Worm (Caenorhabditis elegans): ENCODE data around the gene timm-17B.1.
A peak's percentile ranks its signal among the peaks of the same experiment; 100 is the strongest.

Gene timm-17B.1

DNA sequence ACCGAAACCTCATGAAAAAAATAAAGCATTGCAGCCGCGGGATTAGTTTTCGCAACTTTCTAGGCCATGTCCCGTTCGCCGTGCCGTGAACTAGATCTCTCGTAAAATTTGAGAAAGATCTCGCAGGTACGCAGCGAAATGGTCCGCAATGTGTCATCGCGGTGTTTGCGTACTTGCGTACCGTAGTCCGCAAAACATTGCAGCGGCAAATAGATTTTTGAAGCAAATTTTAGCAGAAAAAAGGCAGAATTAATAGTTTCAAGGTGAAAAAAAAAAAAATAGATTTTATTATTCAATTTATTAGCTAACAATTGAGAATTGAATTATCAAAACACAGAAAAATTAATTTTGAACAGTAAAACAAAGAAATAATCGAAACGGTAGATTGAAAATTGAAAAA is 17.4 kb downstream of the timm-17B.1 start (continued):
- TF ChIP-seq lin-15B (tag; optimal IDR thresholded peaks at IDR 0.05) (peak; percentile 61), tbx-2 (tag; optimal IDR thresholded peaks at IDR 0.05) (peak; percentile 92), lin-13 (GFP tag; optimal IDR thresholded peaks at IDR 0.05) (peak; percentile 39), grh-1 (GFP tag; IDR thresholded peaks at IDR 0.05) (peak; percentile 99), nhr-47 (tag; optimal IDR thresholded peaks at IDR 0.05) (peak; percentile 98), fkh-10 (GFP tag; optimal IDR thresholded peaks at IDR 0.05) (peak; percentile 4), ceh-90 (tag; optimal IDR thresholded peaks at IDR 0.05) (peak; percentile 64), lir-3 (tag; optimal IDR thresholded peaks at IDR 0.05; ENCODE audit: poor library complexity) (peak; percentile 84), ceh-88 (GFP tag; IDR thresholded peaks at IDR 0.05) (peak; percentile 100), nhr-11 (tag; optimal IDR thresholded peaks at IDR 0.05) (peak; percentile 28), lsy-2 (tag; optimal IDR thresholded peaks at IDR 0.05) (peak; percentile 97 to 98), nhr-85 (tag) (peak; percentile 95), ztf-4 (tag; optimal IDR thresholded peaks at IDR 0.05) (peak; percentile 7), jun-1 (tag; optimal IDR thresholded peaks at IDR 0.05) (peak; percentile 64), unc-86 (tag; optimal IDR thresholded peaks at IDR 0.05) (peak; percentile 89), elt-2 (tag; optimal IDR thresholded peaks at IDR 0.05) (peak; percentile 51), pax-3 (tag; optimal IDR thresholded peaks at IDR 0.05) (peak; percentile 89), zip-4 (GFP tag; optimal IDR thresholded peaks at IDR 0.05) (peak; percentile 56), unc-98 (GFP tag; IDR thresholded peaks at IDR 0.05) (peak; percentile 99), nhr-20 (tag; optimal IDR thresholded peaks at IDR 0.05) (peak; percentile 93), dpl-1 (GFP tag; optimal IDR thresholded peaks at IDR 0.05) (peak; percentile 58 to 73 (median 73)), vab-15 (tag; optimal IDR thresholded peaks at IDR 0.05) (peak; percentile 32), fkh-4 (tag; optimal IDR thresholded peaks at IDR 0.05; ENCODE audit: borderline replicate concordance) (peak; percentile 82), F16B12.6 (tag; optimal IDR thresholded peaks at IDR 0.05) (peak; percentile 74)

- peak; percentile 49 for TF ChIP-seq lin-15B (tag; optimal IDR thresholded peaks at IDR 0.05)
- TF ChIP-seq ztf-11 (tag; optimal IDR thresholded peaks at IDR 0.05): peak in 1 of 2 experiments; percentile 74
- peak; percentile 68 for TF ChIP-seq egl-13 (tag; optimal IDR thresholded peaks at IDR 0.05)
- TF ChIP-seq ets-5 (GFP tag; IDR thresholded peaks at IDR 0.05): peak; percentile 99
- TF ChIP-seq elt-2 (tag; optimal IDR thresholded peaks at IDR 0.05): peak; percentile 53
- TF ChIP-seq ceh-90 (tag; optimal IDR thresholded peaks at IDR 0.05): peak; percentile 66
- TF ChIP-seq lin-13 (GFP tag; optimal IDR thresholded peaks at IDR 0.05): peak; percentile 1
- peak; percentile 47 for TF ChIP-seq rnt-1 (tag; optimal IDR thresholded peaks at IDR 0.05)
- TF ChIP-seq C16A3.4 (tag; optimal IDR thresholded peaks at IDR 0.05): peak; percentile 3
- TF ChIP-seq ceh-88 (GFP tag; IDR thresholded peaks at IDR 0.05): peak; percentile 99
- TF ChIP-seq mep-1 (tag; optimal IDR thresholded peaks at IDR 0.05): peak; percentile 5
- TF ChIP-seq swsn-7 (tag; optimal IDR thresholded peaks at IDR 0.05): peak; percentile 86
- peak; percentile 20 for TF ChIP-seq C34B4.2 (tag; optimal IDR thresholded peaks at IDR 0.05)
- TF ChIP-seq xbp-1 (tag; optimal IDR thresholded peaks at IDR 0.05): peak; percentile 79
- peak; percentile 65 for TF ChIP-seq nhr-11 (tag; optimal IDR thresholded peaks at IDR 0.05)
- peak; percentile 68 for TF ChIP-seq ceh-8 (GFP tag; optimal IDR thresholded peaks at IDR 0.05)
- peak; percentile 47 to 58 (median 50) for TF ChIP-seq dpl-1 (GFP tag; optimal IDR thresholded peaks at IDR 0.05)
- TF ChIP-seq irx-1 (tag; optimal IDR thresholded peaks at IDR 0.05): peak; percentile 84
- TF ChIP-seq F16B12.6 (tag; optimal IDR thresholded peaks at IDR 0.05): peak; percentile 50
- peak; percentile 53 for TF ChIP-seq nhr-77 (tag; optimal IDR thresholded peaks at IDR 0.05)
- peak; percentile 64 for TF ChIP-seq efl-3 (GFP tag; optimal IDR thresholded peaks at IDR 0.05)
- peak; percentile 99 for TF ChIP-seq nhr-19 (GFP tag; conservative IDR thresholded peaks at IDR 0.05)
- TF ChIP-seq fkh-4 (tag; optimal IDR thresholded peaks at IDR 0.05; ENCODE audit: borderline replicate concordance): peak; percentile 68
- peak; percentile 99 for TF ChIP-seq isw-1 (GFP tag; IDR thresholded peaks at IDR 0.05)
- peak in 1 of 6 experiments; percentile 14 for TF ChIP-seq elt-3 (tag; optimal IDR thresholded peaks at IDR 0.05)
- TF ChIP-seq efl-1 (optimal IDR thresholded peaks at IDR 0.05): peak; percentile 69 to 76
- TF ChIP-seq efl-1 (GFP tag; optimal IDR thresholded peaks at IDR 0.05 in 1 of 2): peak; percentile 50 to 95
- peak; percentile 100 for TF ChIP-seq grh-1 (GFP tag; IDR thresholded peaks at IDR 0.05)
- TF ChIP-seq lin-14 (GFP tag; optimal IDR thresholded peaks at IDR 0.05): peak; percentile 84
- TF ChIP-seq unc-86 (tag; optimal IDR thresholded peaks at IDR 0.05): peak; percentile 79
- TF ChIP-seq pax-3 (tag; optimal IDR thresholded peaks at IDR 0.05): peak; percentile 87
- peak; percentile 63 for TF ChIP-seq zip-4 (GFP tag; optimal IDR thresholded peaks at IDR 0.05)
- peak; percentile 83 for TF ChIP-seq nhr-20 (tag; optimal IDR thresholded peaks at IDR 0.05)
- TF ChIP-seq dsc-1 (tag; optimal IDR thresholded peaks at IDR 0.05): peak; percentile 89
- peak; percentile 99 for TF ChIP-seq unc-98 (GFP tag; IDR thresholded peaks at IDR 0.05)
- TF ChIP-seq tbx-2 (tag; optimal IDR thresholded peaks at IDR 0.05): peak; percentile 81
- TF ChIP-seq fkh-8 (tag; optimal IDR thresholded peaks at IDR 0.05): peak; percentile 76
- TF ChIP-seq nhr-71 (tag; optimal IDR thresholded peaks at IDR 0.05): peak; percentile 94
- peak; percentile 93 for TF ChIP-seq nhr-85 (tag)
- peak; percentile 82 for TF ChIP-seq snu-23 (GFP tag; optimal IDR thresholded peaks at IDR 0.05)
Observed at ce11 chrIV:4725478-4725920, 19.8 kb downstream of the timm-17B.1 start.
